Fruit fly (Drosophila melanogaster) whole organism, embryonic: Measurements from ENCODE around the gene cpb.

ENCODE experiments used
- Atf6 ChIP-seq: fragments of 200-800 bp; sonication (Bioruptor generic); IDR thresholded peaks from 2 replicates; pipeline ENCODE4 v1.3.6; 2022; ENCODE audit warnings: missing biosample characterization, missing genetic modification characterization
- CG10209 ChIP-seq: fragments of 200-800 bp; sonication (Bioruptor generic); optimal IDR thresholded peaks from 3 replicates; lab custom pipeline; 2017; ENCODE audit warnings: missing biosample characterization, mild to moderate bottlenecking, missing genetic modification characterization, missing genetic modification reagents
- CG10565 ChIP-seq: fragments of 200-800 bp; sonication (Bioruptor generic); optimal IDR thresholded peaks from 3 replicates; lab custom pipeline; 2016; ENCODE audit warnings: missing biosample characterization, mild to moderate bottlenecking, missing genetic modification characterization
- CG10654 ChIP-seq: fragments of 200-800 bp; sonication (Bioruptor generic); optimal IDR thresholded peaks from 2 replicates; lab custom pipeline; 2016; ENCODE audit warnings: missing biosample characterization, missing genetic modification characterization
- CG10959 ChIP-seq: fragments of 200-800 bp; sonication (Bioruptor generic); IDR thresholded peaks from 2 replicates; pipeline ENCODE4 v1.3.6; 2022; ENCODE audit warnings: missing biosample characterization, missing genetic modification characterization
- CG12155 ChIP-seq: fragments of 200-800 bp; sonication (Bioruptor generic); optimal IDR thresholded peaks from 3 replicates; lab custom pipeline; 2016; ENCODE audit warnings: missing biosample characterization, missing genetic modification characterization
- CG12391 ChIP-seq: fragments of 200-800 bp; sonication (Bioruptor generic); optimal IDR thresholded peaks from 3 replicates; lab custom pipeline; 2018; ENCODE audit warnings: missing biosample characterization, mild to moderate bottlenecking, missing genetic modification characterization, moderate library complexity
- CG12942 ChIP-seq: fragments of 200-800 bp; sonication (Bioruptor generic); optimal IDR thresholded peaks from 3 replicates; lab custom pipeline; 2016; ENCODE audit warnings: missing biosample characterization, missing genetic modification characterization
- CG14667 ChIP-seq: fragments of 200-800 bp; sonication (Bioruptor generic); IDR thresholded peaks from 2 replicates; pipeline ENCODE4 v1.3.6; 2022; ENCODE audit warnings: missing biosample characterization, missing genetic modification characterization
- CG14965 ChIP-seq: fragments of 200-800 bp; sonication (Bioruptor generic); optimal IDR thresholded peaks from 2 replicates; lab custom pipeline; 2016; ENCODE audit warnings: missing biosample characterization, missing genetic modification characterization, borderline replicate concordance
- CG16813 ChIP-seq: fragments of 200-800 bp; sonication (Bioruptor generic); IDR thresholded peaks from 3 replicates; pipeline ENCODE4 v1.3.6; 2022; ENCODE audit warnings: missing biosample characterization, missing genetic modification characterization; ENCODE audit not compliant: partially characterized antibody
- CG18262 ChIP-seq: fragments of 200-800 bp; optimal IDR thresholded peaks from 3 replicates; lab custom pipeline; 2019; ENCODE audit warnings: missing biosample characterization, mild to moderate bottlenecking, missing genetic modification characterization, moderate library complexity
- CG2116 ChIP-seq: fragments of 200-800 bp; sonication (Bioruptor generic); optimal IDR thresholded peaks from 3 replicates; lab custom pipeline; 2018; ENCODE audit warnings: missing biosample characterization, mild to moderate bottlenecking, missing genetic modification characterization
- CG30403 ChIP-seq: fragments of 200-800 bp; sonication (Bioruptor generic); optimal IDR thresholded peaks from 3 replicates; lab custom pipeline; 2016; ENCODE audit warnings: missing biosample characterization, missing genetic modification characterization
- CG34376 ChIP-seq: fragments of 200-800 bp; sonication (Bioruptor generic); optimal IDR thresholded peaks from 2 replicates; lab custom pipeline; 2018; ENCODE audit warnings: missing biosample characterization, mild to moderate bottlenecking, missing genetic modification characterization
- CG7372 ChIP-seq: fragments of 200-800 bp; sonication (Bioruptor generic); IDR thresholded peaks from 2 replicates; pipeline ENCODE4 v1.3.6; 2022; ENCODE audit warnings: missing biosample characterization, missing genetic modification characterization
- CG7987 ChIP-seq: fragments of 200-800 bp; sonication (Bioruptor generic); optimal IDR thresholded peaks from 2 replicates; lab custom pipeline; 2018; ENCODE audit warnings: missing biosample characterization, mild to moderate bottlenecking, missing genetic modification characterization, moderate library complexity
- CG8089 ChIP-seq: fragments of 200-800 bp; sonication (Bioruptor generic); optimal IDR thresholded peaks from 3 replicates; lab custom pipeline; 2016; ENCODE audit warnings: missing biosample characterization, missing genetic modification characterization
- CG8765 ChIP-seq: fragments of 200-800 bp; sonication (Bioruptor generic); IDR thresholded peaks from 2 replicates; pipeline ENCODE4 v1.3.6; 2022; ENCODE audit warnings: missing biosample characterization, missing genetic modification characterization
- CG8924 ChIP-seq: fragments of 200-800 bp; optimal IDR thresholded peaks from 3 replicates; lab custom pipeline; 2019; ENCODE audit warnings: missing biosample characterization, mild to moderate bottlenecking, missing genetic modification characterization, moderate library complexity
- Dek ChIP-seq: fragments of 200-800 bp; sonication (Bioruptor generic); optimal IDR thresholded peaks from 3 replicates; lab custom pipeline; 2019; ENCODE audit warnings: missing biosample characterization, mild to moderate bottlenecking, missing genetic modification characterization, moderate library complexity
- Doc2 ChIP-seq: fragments of 200-800 bp; sonication (Bioruptor generic); IDR thresholded peaks from 2 replicates; pipeline ENCODE4 v1.3.6; 2022; ENCODE audit warnings: missing biosample characterization, missing genetic modification characterization
- Eip74EF ChIP-seq, 2 experiments: fragments of 200-800 bp in 1 of 2; fragments of >200 bp in 1 of 2; sonication (Bioruptor generic) in 1 of 2; optimal IDR thresholded peaks; 2 replicates each; lab custom pipeline; 2017 to 2019; ENCODE audit warnings: missing biosample characterization in 2 of 2, missing genetic modification characterization in 2 of 2, mild to moderate bottlenecking in 1 of 2, moderate library complexity in 1 of 2
- Elba2 ChIP-seq: fragments of 200-800 bp; sonication (Bioruptor generic); optimal IDR thresholded peaks from 3 replicates; lab custom pipeline; 2016; ENCODE audit warnings: missing biosample characterization, missing genetic modification characterization
- H2.0 ChIP-seq: fragments of 200-800 bp; sonication (Bioruptor generic); IDR thresholded peaks from 2 replicates; pipeline ENCODE4 v1.3.6; 2022; ENCODE audit warnings: missing biosample characterization, missing genetic modification characterization
- Lim3 ChIP-seq: fragments of 200-800 bp; sonication (Bioruptor generic); IDR thresholded peaks from 2 replicates; pipeline ENCODE4 v1.3.6; 2022; ENCODE audit warnings: missing biosample characterization, missing genetic modification characterization
- MBD-R2 ChIP-seq: fragments of 200-800 bp; sonication (Bioruptor generic); IDR thresholded peaks from 2 replicates; pipeline ENCODE4 v1.3.6; 2022; ENCODE audit warnings: missing biosample characterization, missing genetic modification characterization
- Meics ChIP-seq: fragments of 200-800 bp; sonication (Bioruptor generic); optimal IDR thresholded peaks from 2 replicates; lab custom pipeline; 2017; ENCODE audit warnings: missing biosample characterization, mild to moderate bottlenecking, missing genetic modification characterization
- NFAT ChIP-seq: fragments of 200-800 bp; sonication (Bioruptor generic); IDR thresholded peaks from 2 replicates; pipeline ENCODE4 v1.3.6; 2022; ENCODE audit warnings: missing biosample characterization, missing genetic modification characterization
- Oli ChIP-seq: fragments of 200-800 bp; sonication (Bioruptor generic); optimal IDR thresholded peaks from 2 replicates; lab custom pipeline; 2018; ENCODE audit warnings: missing biosample characterization, mild to moderate bottlenecking, missing genetic modification characterization, moderate library complexity
- Pdp1 ChIP-seq, 2 experiments: fragments of 200-800 bp; sonication (Bioruptor generic); optimal IDR thresholded peaks; 3 replicates each; lab custom pipeline; 2016; ENCODE audit warnings: missing biosample characterization in 2 of 2, missing genetic modification characterization in 2 of 2, mild to moderate bottlenecking in 1 of 2, moderate library complexity in 1 of 2
- Sin3A ChIP-seq: fragments of >200 bp; optimal IDR thresholded peaks from 2 replicates; lab custom pipeline; 2018
- Tbp ChIP-seq: fragments of >200 bp; optimal IDR thresholded peaks from 2 replicates; lab custom pipeline; 2018; ENCODE audit warnings: missing biosample characterization, missing genetic modification characterization
- abd-A ChIP-seq: fragments of 200-800 bp; sonication (Bioruptor generic); optimal IDR thresholded peaks from 3 replicates; lab custom pipeline; 2019; ENCODE audit warnings: missing biosample characterization, mild to moderate bottlenecking, missing genetic modification characterization, moderate library complexity
- cg ChIP-seq: fragments of 200-800 bp; sonication (Bioruptor generic); optimal IDR thresholded peaks from 3 replicates; lab custom pipeline; 2019; ENCODE audit warnings: missing biosample characterization, mild to moderate bottlenecking, missing genetic modification characterization, moderate library complexity
- crol ChIP-seq: fragments of 200-800 bp; sonication (Bioruptor generic); IDR thresholded peaks from 2 replicates; pipeline ENCODE4 v1.3.6; 2022; ENCODE audit warnings: missing biosample characterization, missing genetic modification characterization
- dati ChIP-seq: fragments of 200-800 bp; sonication (Bioruptor generic); IDR thresholded peaks from 2 replicates; pipeline ENCODE4 v1.3.6; 2022; ENCODE audit warnings: missing biosample characterization, missing genetic modification characterization
- exex ChIP-seq: fragments of 200-800 bp; sonication (Bioruptor generic); optimal IDR thresholded peaks from 4 replicates; lab custom pipeline; 2018; ENCODE audit warnings: missing biosample characterization, mild to moderate bottlenecking, missing genetic modification characterization, moderate library complexity
- fd102C ChIP-seq: fragments of 200-800 bp; sonication (Bioruptor generic); optimal IDR thresholded peaks from 2 replicates; lab custom pipeline; 2018; ENCODE audit warnings: missing biosample characterization, mild to moderate bottlenecking, missing genetic modification characterization, moderate library complexity
- jing ChIP-seq: fragments of 200-800 bp; sonication (Bioruptor generic); optimal IDR thresholded peaks from 2 replicates; lab custom pipeline; 2018; ENCODE audit warnings: missing biosample characterization, mild to moderate bottlenecking, missing genetic modification characterization
- kni ChIP-seq: fragments of 200-800 bp; sonication (Bioruptor generic); optimal IDR thresholded peaks from 3 replicates; lab custom pipeline; 2017; ENCODE audit warnings: mild to moderate bottlenecking, missing biosample characterization, missing genetic modification reagents, missing genetic modification characterization
- lab ChIP-seq: fragments of 200-800 bp; sonication (Bioruptor generic); optimal IDR thresholded peaks from 3 replicates; lab custom pipeline; 2017; ENCODE audit warnings: missing biosample characterization, missing genetic modification characterization, mild to moderate bottlenecking, moderate library complexity, missing genetic modification reagents
- lov ChIP-seq, 2 experiments: fragments of 200-800 bp in 1 of 2; fragments of >200 bp in 1 of 2; sonication (Bioruptor generic) in 1 of 2; IDR thresholded peaks in 1 of 2; optimal IDR thresholded peaks in 1 of 2; 2 replicates in 1 of 2; 3 replicates in 1 of 2; pipeline versions ENCODE4 v1.3.6 to Lab custom; 2017 to 2022; ENCODE audit warnings: missing biosample characterization in 1 of 2, missing genetic modification characterization in 1 of 2
- mirr ChIP-seq: fragments of 200-800 bp; sonication (Bioruptor generic); optimal IDR thresholded peaks from 3 replicates; lab custom pipeline; 2018; ENCODE audit warnings: missing biosample characterization, mild to moderate bottlenecking, missing genetic modification characterization
- onecut ChIP-seq: fragments of 200-800 bp; sonication (Bioruptor generic); IDR thresholded peaks from 2 replicates; pipeline ENCODE4 v1.3.6; 2022; ENCODE audit warnings: missing biosample characterization, missing genetic modification characterization
- phol ChIP-seq: fragments of 200-800 bp; sonication (Bioruptor generic); optimal IDR thresholded peaks from 3 replicates; lab custom pipeline; 2018; ENCODE audit warnings: missing biosample characterization, mild to moderate bottlenecking, missing genetic modification characterization, moderate library complexity
- pita ChIP-seq: fragments of 200-800 bp; sonication (Bioruptor generic); optimal IDR thresholded peaks from 2 replicates; lab custom pipeline; 2017; ENCODE audit warnings: missing biosample characterization, mild to moderate bottlenecking, missing genetic modification characterization
- rib ChIP-seq: fragments of 200-800 bp; sonication (Bioruptor generic); IDR thresholded peaks from 2 replicates; pipeline ENCODE4 v1.3.6; 2022; ENCODE audit warnings: missing biosample characterization, missing genetic modification characterization
- tgo ChIP-seq: fragments of 200-800 bp; sonication (Bioruptor generic); IDR thresholded peaks from 3 replicates; pipeline ENCODE4 v1.3.6; 2022; ENCODE audit warnings: missing biosample characterization, missing genetic modification characterization
- twi ChIP-seq: fragments of 200-800 bp; optimal IDR thresholded peaks from 2 replicates; lab custom pipeline; 2019; ENCODE audit warnings: missing biosample characterization, mild to moderate bottlenecking, missing genetic modification characterization, moderate library complexity

cpb gene

DNA sequence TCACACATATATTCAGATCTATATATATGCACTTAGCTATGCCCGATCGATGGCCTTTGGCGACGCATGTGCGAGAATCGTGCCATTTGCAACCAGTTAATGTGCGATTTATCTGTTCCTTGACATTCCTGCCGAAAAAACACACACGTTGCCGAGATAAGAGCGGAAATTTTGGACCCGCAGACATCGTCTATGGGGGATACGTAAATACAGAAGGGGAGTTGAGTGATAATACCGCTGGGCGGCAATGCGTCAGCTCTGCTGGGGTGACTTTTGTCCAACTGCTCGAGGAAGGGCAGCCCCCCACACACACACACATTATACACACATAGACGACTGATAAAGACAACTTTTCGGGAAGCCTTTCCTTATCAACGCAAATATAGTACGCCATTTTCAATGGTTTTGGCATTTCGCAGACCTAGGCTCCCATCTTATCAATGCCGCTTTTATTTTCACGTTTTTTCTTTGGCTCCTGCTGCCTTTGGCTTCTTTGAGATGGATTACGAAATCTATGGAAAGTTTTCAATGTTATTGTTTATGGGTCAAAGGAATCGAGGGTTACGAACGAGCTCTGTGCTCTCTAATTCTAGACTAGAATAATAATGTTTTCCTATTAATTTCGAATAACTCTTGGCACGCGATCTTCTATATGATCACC is 16.3 kb downstream of the cpb start (continued):
- peak; percentile 13 for TF ChIP-seq cg (GFP tag; lab: Kevin White, UChicago)
- peak; percentile 8 for TF ChIP-seq CG7987
- peak; percentile 35 for TF ChIP-seq lab (GFP tag; lab: Kevin White, UChicago)
- no peak for TF ChIP-seq tgo (GFP tag; lab: Robert Waterston, UW)
- no peak for TF ChIP-seq Sin3A (lab: Kevin White, UChicago)
- TF ChIP-seq CG10565 (GFP tag; lab: Kevin White, UChicago): no peak
- TF ChIP-seq jing (GFP tag; lab: Kevin White, UChicago): no peak
- TF ChIP-seq CG2116: no peak
- TF ChIP-seq Meics (GFP tag; lab: Kevin White, UChicago): no peak
- no peak for TF ChIP-seq Dek
- TF ChIP-seq CG34376 (GFP tag; lab: Kevin White, UChicago): peak; percentile 72
- peak in 1 of 2 experiments; percentile 4 for TF ChIP-seq Pdp1 (GFP tag; optimal IDR thresholded peaks at IDR 0.05; lab: Kevin White, UChicago)
- TF ChIP-seq CG16813: no peak
- no peak for TF ChIP-seq CG8924 (tag; lab: Kevin White, UChicago)
- no peak for TF ChIP-seq CG8089 (GFP tag; lab: Kevin White, UChicago)
- TF ChIP-seq onecut (GFP tag; lab: Robert Waterston, UW): no peak
- TF ChIP-seq CG10654: no peak
- no peak for TF ChIP-seq H2.0
- peak; percentile 76; the same call in 1 of the 2 replicates for TF ChIP-seq rib (GFP tag; lab: Robert Waterston, UW)
- no peak for TF ChIP-seq Oli (tag; lab: Kevin White, UChicago)
- TF ChIP-seq CG10209 (GFP tag; lab: Kevin White, UChicago): no peak
- TF ChIP-seq pita: no peak
- no peak for TF ChIP-seq CG12155 (GFP tag; lab: Kevin White, UChicago)
- peak; percentile 47; the same call in 1 of the 2 replicates for TF ChIP-seq NFAT (GFP tag; lab: Robert Waterston, UW)
- TF ChIP-seq CG18262: no peak
- TF ChIP-seq twi (tag; lab: Kevin White, UChicago): no peak
- no peak for TF ChIP-seq Doc2 (GFP tag; lab: Robert Waterston, UW)
- no peak for TF ChIP-seq Tbp (GFP tag; lab: Kevin White, UChicago)
- TF ChIP-seq CG10959 (GFP tag; lab: Robert Waterston, UW): no peak
- no peak for TF ChIP-seq Eip74EF (GFP tag; optimal IDR thresholded peaks at IDR 0.05; lab: Kevin White, UChicago)
- no peak for TF ChIP-seq MBD-R2 (GFP tag; lab: Robert Waterston, UW)
- no peak for TF ChIP-seq dati (GFP tag; lab: Robert Waterston, UW)
- TF ChIP-seq Lim3 (GFP tag; lab: Robert Waterston, UW): no peak
- TF ChIP-seq mirr (GFP tag; lab: Kevin White, UChicago): peak; percentile 44
- TF ChIP-seq CG12391 (tag; lab: Kevin White, UChicago): no peak
- TF ChIP-seq Atf6: no peak
- no peak for TF ChIP-seq CG14667 (GFP tag; lab: Robert Waterston, UW)
- peak; percentile 58 for TF ChIP-seq exex
- no peak for TF ChIP-seq CG8765 (GFP tag; lab: Robert Waterston, UW)
- TF ChIP-seq CG7372 (GFP tag; lab: Robert Waterston, UW): no peak
- no peak for TF ChIP-seq phol (tag; lab: Kevin White, UChicago)
- no peak for TF ChIP-seq Elba2
- TF ChIP-seq lov (optimal IDR thresholded peaks at IDR 0.05; lab: Kevin White, UChicago): no peak
- 0 out of 3 replicates have a peak, but pooled peaks have one; percentile 36 for TF ChIP-seq lov (GFP tag; IDR thresholded peaks at IDR 0.05; lab: Robert Waterston, UW)
- peak; percentile 26; the same call in 1 of the 2 replicates for TF ChIP-seq crol (GFP tag; lab: Robert Waterston, UW)
- TF ChIP-seq CG30403 (GFP tag; lab: Kevin White, UChicago): no peak
- no peak for TF ChIP-seq abd-A (tag; lab: Kevin White, UChicago)
- no peak for TF ChIP-seq CG14965 (GFP tag; lab: Kevin White, UChicago)
- TF ChIP-seq kni: no peak
- TF ChIP-seq fd102C (GFP tag; lab: Kevin White, UChicago): no peak
- TF ChIP-seq CG12942 (GFP tag; lab: Kevin White, UChicago): no peak
